Fruit fly (Drosophila melanogaster): ENCODE data around the gene CG32376.
A peak's percentile ranks its signal among the peaks of the same experiment; 100 is the strongest.

CG32376 gene

DNA sequence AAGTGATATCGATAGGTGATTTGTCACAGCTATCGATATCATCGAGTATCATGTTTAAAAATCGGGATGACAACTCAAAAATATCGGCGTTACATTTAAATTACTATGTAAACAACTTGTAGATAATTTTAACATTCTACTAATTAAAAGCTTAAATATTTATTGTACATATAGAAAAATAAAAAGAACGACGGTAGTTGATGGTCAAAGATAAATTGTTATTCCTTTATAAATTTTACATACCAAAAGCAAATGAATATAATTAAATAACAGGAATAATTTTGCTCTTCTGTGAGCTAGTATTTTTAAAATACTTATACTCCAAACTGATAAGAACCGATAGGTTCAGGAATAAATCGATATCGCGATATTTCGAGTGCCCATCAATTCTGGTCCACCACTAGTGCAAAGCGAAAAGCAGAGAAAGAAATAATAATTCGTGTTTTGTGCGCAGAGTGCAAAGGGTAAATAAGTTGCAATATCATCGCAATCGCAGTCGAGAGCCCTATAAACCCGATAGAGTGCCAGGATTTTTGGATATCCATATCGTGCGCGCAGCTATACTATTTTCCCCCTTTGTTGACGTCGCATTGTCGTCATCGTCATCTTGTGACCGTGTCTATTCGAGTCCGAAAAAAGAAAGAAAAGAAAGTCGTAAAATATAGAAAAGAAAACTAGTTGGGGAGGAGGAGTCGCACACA is 13.7 kb downstream of the CG32376 start, which contains the start of gene lqf (continued):
- no peak for TF ChIP-seq Ssrp (tag; optimal IDR thresholded peaks at IDR 0.05)
- TF ChIP-seq Optix (GFP tag; IDR thresholded peaks at IDR 0.05): no peak
- TF ChIP-seq z (GFP tag; IDR thresholded peaks at IDR 0.05): no peak
- TF ChIP-seq gcm (GFP tag; optimal IDR thresholded peaks at IDR 0.05): no peak
- TF ChIP-seq ac (GFP tag; optimal IDR thresholded peaks at IDR 0.05): no peak
- peak; percentile 9 for TF ChIP-seq Sox100B (GFP tag; optimal IDR thresholded peaks at IDR 0.05)
- TF ChIP-seq Ptx1 (GFP tag; IDR thresholded peaks at IDR 0.05): no peak
- no peak for TF ChIP-seq ken (GFP tag; IDR thresholded peaks at IDR 0.05)
- TF ChIP-seq hth (optimal IDR thresholded peaks at IDR 0.05): no peak
- TF ChIP-seq shn (GFP tag; optimal IDR thresholded peaks at IDR 0.05): no peak
- TF ChIP-seq Lpt (GFP tag; optimal IDR thresholded peaks at IDR 0.05): no peak
- TF ChIP-seq ato (GFP tag; IDR thresholded peaks at IDR 0.05; ENCODE audit: partially characterized antibody): peak; percentile 76
- peak; percentile 79 for TF ChIP-seq Bgb (GFP tag; IDR thresholded peaks at IDR 0.05; ENCODE audit: partially characterized antibody)
- no peak for TF ChIP-seq CG1832 (GFP tag; optimal IDR thresholded peaks at IDR 0.05)
- no peak for TF ChIP-seq maf-S (GFP tag; optimal IDR thresholded peaks at IDR 0.05)
- TF ChIP-seq Dref (GFP tag; IDR thresholded peaks at IDR 0.05): peak; percentile 79

DNA sequence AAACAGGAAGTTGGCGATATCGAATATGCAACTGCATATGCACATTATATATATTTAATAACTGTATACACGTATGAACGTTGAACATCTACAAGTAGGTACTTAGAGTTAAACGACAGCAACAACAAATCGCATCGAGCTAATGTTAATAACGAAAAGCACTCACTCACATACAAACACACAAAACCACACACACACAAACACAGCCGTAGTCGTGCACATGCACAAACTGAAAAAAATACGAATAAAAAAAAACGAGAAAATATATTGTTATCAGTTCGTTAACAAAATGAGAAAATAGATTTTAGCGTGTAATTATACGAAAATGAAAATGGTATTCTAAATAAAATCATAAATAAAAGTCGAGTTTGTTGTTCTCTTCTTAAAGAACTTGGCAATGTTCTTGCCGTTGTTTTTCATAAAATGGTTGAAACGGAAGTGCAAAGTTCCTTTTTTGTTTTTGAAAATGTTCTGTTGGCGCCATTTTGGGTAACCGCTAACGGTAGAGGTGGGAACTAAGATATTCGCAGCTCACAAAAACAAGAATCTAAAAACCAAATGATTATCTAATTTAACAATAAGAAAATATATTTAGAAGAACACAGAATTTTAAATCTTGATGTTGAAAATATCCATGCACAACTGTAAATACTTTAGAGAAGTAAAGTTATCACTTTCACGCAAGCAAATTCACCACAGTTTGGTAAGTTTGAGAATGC is 14.4 kb downstream of the CG32376 start:
- TF ChIP-seq z (GFP tag; IDR thresholded peaks at IDR 0.05) (peak; percentile 57; the same call in 1 of the 3 replicates), Dip3 (GFP tag; optimal IDR thresholded peaks at IDR 0.05) (no peak), Bdp1 (GFP tag; optimal IDR thresholded peaks at IDR 0.05) (no peak), Fer2 (tag; optimal IDR thresholded peaks at IDR 0.05) (no peak), CG11398 (GFP tag; optimal IDR thresholded peaks at IDR 0.05) (no peak), phol (tag; optimal IDR thresholded peaks at IDR 0.05) (peak; percentile 56), CTCF (GFP tag; optimal IDR thresholded peaks at IDR 0.05) (peak; percentile 50), dysf (GFP tag; IDR thresholded peaks at IDR 0.05) (no peak), Nf-YA (GFP tag; IDR thresholded peaks at IDR 0.05) (no peak), wdn (GFP tag; IDR thresholded peaks at IDR 0.05) (no peak), E2f2 (GFP tag; IDR thresholded peaks at IDR 0.05) (peak; percentile 81), CG1832 (GFP tag; optimal IDR thresholded peaks at IDR 0.05) (no peak)

DNA sequence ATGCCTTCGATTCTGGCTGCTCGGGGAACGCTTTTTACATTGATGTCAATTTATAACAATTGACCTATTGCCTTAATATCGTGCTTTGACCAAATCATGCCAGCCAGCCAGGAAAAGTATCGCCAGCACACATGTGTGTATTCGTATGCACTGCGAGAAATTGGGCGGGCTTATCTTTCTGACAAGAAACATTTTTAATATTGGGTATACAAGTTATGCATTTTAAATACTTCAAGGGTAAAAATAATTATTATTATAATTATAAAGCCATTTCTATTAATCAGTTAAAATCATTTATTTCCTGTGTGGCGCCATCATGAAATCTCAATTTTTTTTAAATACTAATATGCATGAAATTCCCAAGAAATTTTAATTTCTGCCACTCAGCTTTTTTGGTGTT is 20.4 kb downstream of the CG32376 start:
- TF ChIP-seq HLHmδ (GFP tag; optimal IDR thresholded peaks at IDR 0.05) (no peak), klu (GFP tag; IDR thresholded peaks at IDR 0.05) (no peak), Tbp (GFP tag; optimal IDR thresholded peaks at IDR 0.05) (no peak), CG13775 (GFP tag; optimal IDR thresholded peaks at IDR 0.05) (no peak), CG17829 (tag; optimal IDR thresholded peaks at IDR 0.05) (no peak), CG14050 (GFP tag; IDR thresholded peaks at IDR 0.05) (no peak), bbx (GFP tag; IDR thresholded peaks at IDR 0.05; ENCODE audit: partially characterized antibody) (no peak), CG7556 (GFP tag; optimal IDR thresholded peaks at IDR 0.05) (no peak), Fer2 (tag; optimal IDR thresholded peaks at IDR 0.05) (no peak), CG9215 (GFP tag; IDR thresholded peaks at IDR 0.05) (no peak), CG4282 (GFP tag; optimal IDR thresholded peaks at IDR 0.05) (no peak), CHES-1-like (GFP tag; optimal IDR thresholded peaks at IDR 0.05) (no peak), CG4424 (GFP tag; optimal IDR thresholded peaks at IDR 0.05) (peak; percentile 31), CG4360 (GFP tag; IDR thresholded peaks at IDR 0.05) (no peak), CG13424 (tag; optimal IDR thresholded peaks at IDR 0.05) (peak; percentile 40), nau (GFP tag; optimal IDR thresholded peaks at IDR 0.05) (no peak), Xrp1 (GFP tag; IDR thresholded peaks at IDR 0.05) (peak; percentile 71), sisA (GFP tag; IDR thresholded peaks at IDR 0.05) (peak; percentile 45), Deaf1 (tag; optimal IDR thresholded peaks at IDR 0.05) (no peak), CG17186 (GFP tag; optimal IDR thresholded peaks at IDR 0.05) (no peak), Optix (GFP tag; IDR thresholded peaks at IDR 0.05) (0 out of 3 replicates have a peak, but pooled peaks have one; percentile 11), Ets97D (GFP tag; optimal IDR thresholded peaks at IDR 0.05) (no peak), lov (optimal IDR thresholded peaks at IDR 0.05) (no peak), lov (GFP tag; IDR thresholded peaks at IDR 0.05) (no peak), CG17802 (tag; optimal IDR thresholded peaks at IDR 0.05) (no peak)
